Fruit fly (Drosophila melanogaster): Measurements from ENCODE around the gene heca.

The heca gene

DNA sequence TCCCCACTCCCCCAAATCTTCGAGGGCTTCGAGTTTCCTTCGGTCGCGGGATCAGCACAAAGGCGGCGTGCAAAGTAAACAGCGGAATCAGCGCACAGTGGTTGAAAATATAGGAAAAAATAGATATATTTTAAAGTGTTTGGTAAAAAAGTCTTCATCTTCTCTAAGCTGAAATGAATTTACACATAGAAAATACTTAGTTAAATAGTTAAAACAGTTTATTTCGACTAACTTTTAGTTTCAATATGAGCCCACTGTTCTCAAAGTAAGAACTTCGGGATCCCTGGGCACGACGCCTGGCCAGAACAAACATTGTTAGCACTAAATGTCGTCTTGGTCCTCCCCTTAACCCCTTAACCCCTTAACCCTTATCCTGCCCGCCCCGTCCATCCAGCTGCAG lies 15.9 kb upstream of the heca start (continued):
- TF ChIP-seq cyc (GFP tag; optimal IDR thresholded peaks at IDR 0.05) (peak; percentile 89), CG4318 (GFP tag; optimal IDR thresholded peaks at IDR 0.05) (peak; percentile 58), CG32006 (GFP tag; optimal IDR thresholded peaks at IDR 0.05) (peak; percentile 76), CG7368 (GFP tag; optimal IDR thresholded peaks at IDR 0.05) (peak; percentile 89), Eip75B (GFP tag; optimal IDR thresholded peaks at IDR 0.05) (peak; percentile 94), CG15336 (GFP tag; IDR thresholded peaks at IDR 0.05) (peak; percentile 78), Eip93F (GFP tag; optimal IDR thresholded peaks at IDR 0.05) (peak; percentile 79), CG11762 (GFP tag; optimal IDR thresholded peaks at IDR 0.05; ENCODE audit: insufficient read depth) (peak; percentile 89), CG34406 (GFP tag; optimal IDR thresholded peaks at IDR 0.05) (peak; percentile 93), CG3919 (GFP tag; optimal IDR thresholded peaks at IDR 0.05) (peak; percentile 96), dac (GFP tag; optimal IDR thresholded peaks at IDR 0.05) (no peak), svp (GFP tag) (peak; percentile 96)

DNA sequence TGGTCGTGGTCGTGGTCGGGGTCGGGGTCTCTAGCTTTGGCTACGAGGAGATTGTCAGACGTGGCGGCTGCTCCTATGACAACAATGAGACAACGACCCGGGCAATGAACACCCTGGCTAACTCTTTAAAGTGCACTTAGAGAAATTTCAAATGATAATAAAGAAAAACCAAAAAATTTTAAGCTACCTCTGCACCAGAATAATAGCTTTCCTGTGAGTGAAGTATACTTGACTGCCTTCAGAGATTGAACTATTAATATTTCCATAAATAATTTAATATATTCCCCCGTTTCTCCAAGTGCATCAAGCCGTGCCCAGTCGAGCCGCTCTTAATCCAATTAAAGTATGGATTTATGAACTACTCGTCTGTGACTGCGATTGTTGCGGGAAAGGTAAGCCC lies 14.0 kb upstream of the heca start:
- TF ChIP-seq pdm3 (GFP tag; optimal IDR thresholded peaks at IDR 0.05) = peak; percentile 49
- no peak for TF ChIP-seq Hr39 (GFP tag; optimal IDR thresholded peaks at IDR 0.05)
- TF ChIP-seq spab (GFP tag; optimal IDR thresholded peaks at IDR 0.05) = peak; percentile 61
- TF ChIP-seq CG3032 (tag; optimal IDR thresholded peaks at IDR 0.05) = peak; percentile 74
- TF ChIP-seq CG10631 (GFP tag; optimal IDR thresholded peaks at IDR 0.05) = peak; percentile 81
- peak; percentile 73 for TF ChIP-seq Met (GFP tag; optimal IDR thresholded peaks at IDR 0.05)
- TF ChIP-seq ss (GFP tag; optimal IDR thresholded peaks at IDR 0.05) = peak; percentile 62 to 77
- TF ChIP-seq CG11902 (GFP tag; optimal IDR thresholded peaks at IDR 0.05) = no peak
- TF ChIP-seq CG6276 (GFP tag; optimal IDR thresholded peaks at IDR 0.05) = no peak
- peak; percentile 88 for TF ChIP-seq CG6163 (GFP tag; IDR thresholded peaks at IDR 0.05)
- no peak for TF ChIP-seq Blimp-1 (GFP tag; optimal IDR thresholded peaks at IDR 0.05)
- TF ChIP-seq lz (GFP tag; optimal IDR thresholded peaks at IDR 0.05) = peak; percentile 17
- peak in 1 of 2 experiments; percentile 56 for TF ChIP-seq salr (GFP tag; optimal IDR thresholded peaks at IDR 0.05)
- no peak for TF ChIP-seq CG8319 (GFP tag; optimal IDR thresholded peaks at IDR 0.05)
- peak; percentile 45 for TF ChIP-seq CG3919 (GFP tag; optimal IDR thresholded peaks at IDR 0.05)
- TF ChIP-seq CG8119 (GFP tag; IDR thresholded peaks at IDR 0.05) = peak; percentile 73
- no peak for TF ChIP-seq cyc (GFP tag; optimal IDR thresholded peaks at IDR 0.05)
- peak; percentile 66 for TF ChIP-seq acj6 (GFP tag; optimal IDR thresholded peaks at IDR 0.05)
- TF ChIP-seq net (GFP tag; optimal IDR thresholded peaks at IDR 0.05) = peak; percentile 52
- peak; percentile 60 for TF ChIP-seq OdsH (GFP tag; optimal IDR thresholded peaks at IDR 0.05)
- TF ChIP-seq vri (GFP tag; optimal IDR thresholded peaks at IDR 0.05) = no peak
- peak; percentile 58 for TF ChIP-seq CG16779 (tag; optimal IDR thresholded peaks at IDR 0.05)
- no peak for TF ChIP-seq Sox15 (GFP tag; optimal IDR thresholded peaks at IDR 0.05)
- TF ChIP-seq Eip75B (GFP tag; optimal IDR thresholded peaks at IDR 0.05) = peak; percentile 77
- TF ChIP-seq CG11294 (GFP tag; IDR thresholded peaks at IDR 0.05) = no peak
- TF ChIP-seq fd85E (GFP tag; optimal IDR thresholded peaks at IDR 0.05) = no peak
- peak; percentile 23 for TF ChIP-seq achi (GFP tag; optimal IDR thresholded peaks at IDR 0.05)
- peak; percentile 79 for TF ChIP-seq Ets96B (tag; optimal IDR thresholded peaks at IDR 0.05)
- peak; percentile 2 for TF ChIP-seq CG31627 (GFP tag; optimal IDR thresholded peaks at IDR 0.05)
- TF ChIP-seq CG6792 (GFP tag; optimal IDR thresholded peaks at IDR 0.05) = peak; percentile 64
- TF ChIP-seq CG10669 (GFP tag; optimal IDR thresholded peaks at IDR 0.05) = peak; percentile 41
- peak; percentile 70 for TF ChIP-seq CG1621 (tag; optimal IDR thresholded peaks at IDR 0.05)
- TF ChIP-seq CG9139 (GFP tag; optimal IDR thresholded peaks at IDR 0.05) = peak; percentile 23
- TF ChIP-seq Gug (GFP tag; IDR thresholded peaks at IDR 0.05) = peak; percentile 49; the same call in 1 of the 2 replicates
- peak; percentile 38 for TF ChIP-seq CG34406 (GFP tag; optimal IDR thresholded peaks at IDR 0.05)
- TF ChIP-seq CG32006 (GFP tag; optimal IDR thresholded peaks at IDR 0.05) = peak; percentile 67
- TF ChIP-seq Lpt (GFP tag; optimal IDR thresholded peaks at IDR 0.05) = no peak
- peak; percentile 31 for TF ChIP-seq CG4318 (GFP tag; optimal IDR thresholded peaks at IDR 0.05)
- TF ChIP-seq svp (GFP tag) = peak; percentile 87
- TF ChIP-seq dac (GFP tag; optimal IDR thresholded peaks at IDR 0.05) = peak; percentile 5
- TF ChIP-seq Smox (GFP tag; optimal IDR thresholded peaks at IDR 0.05) = peak; percentile 16
- peak; percentile 55 for TF ChIP-seq topi (GFP tag; optimal IDR thresholded peaks at IDR 0.05)
- TF ChIP-seq Hr4 (GFP tag; optimal IDR thresholded peaks at IDR 0.05) = peak; percentile 49
- no peak for TF ChIP-seq Eip93F (GFP tag; optimal IDR thresholded peaks at IDR 0.05)
- TF ChIP-seq CG7368 (GFP tag; optimal IDR thresholded peaks at IDR 0.05) = no peak
- TF ChIP-seq Ets21C (GFP tag; optimal IDR thresholded peaks at IDR 0.05) = no peak
- TF ChIP-seq Sox102F (GFP tag; optimal IDR thresholded peaks at IDR 0.05) = no peak

Data from whole organism, prepupa.